Worm (Caenorhabditis elegans) whole organism, L2 larva: ENCODE measurements around the gene yif-1.

Experiments
- C34F6.9 ChIP-seq: fragments of 150-350 bp; optimal IDR thresholded peaks from 2 replicates; lab custom pipeline; 2014; ENCODE audit warnings: missing biosample characterization, missing genetic modification characterization
- F13H6.1 ChIP-seq: sonication (generic microtip); optimal IDR thresholded peaks from 2 replicates; lab custom pipeline; 2016; ENCODE audit warnings: missing genetic modification characterization, missing compliant biosample characterization
- R02D3.7 ChIP-seq: fragments of 150-350 bp; optimal IDR thresholded peaks from 2 replicates; lab custom pipeline; 2014; ENCODE audit warnings: missing biosample characterization, missing genetic modification characterization
- Y55F3AM.14 ChIP-seq: fragments of 200-800 bp; sonication (Bioruptor generic); optimal IDR thresholded peaks from 2 replicates; lab custom pipeline; 2018; ENCODE audit warnings: mild to moderate bottlenecking, missing genetic modification characterization, missing compliant biosample characterization
- alr-1 ChIP-seq: fragments of 150-350 bp; optimal IDR thresholded peaks from 2 replicates; lab custom pipeline; 2014; ENCODE audit warnings: missing biosample characterization, missing genetic modification characterization
- ama-1 ChIP-seq: fragments of 150-350 bp; optimal IDR thresholded peaks from 2 replicates; lab custom pipeline; 2018; ENCODE audit warnings: inconsistent platforms
- blmp-1 ChIP-seq: sonication (generic microtip); optimal IDR thresholded peaks from 2 replicates; lab custom pipeline; 2017; ENCODE audit warnings: missing genetic modification characterization, mild to moderate bottlenecking, missing compliant biosample characterization, antibody characterized with exemption, moderate library complexity; ENCODE audit not compliant: insufficient read depth
- ceh-16 ChIP-seq: fragments of 150-350 bp; optimal IDR thresholded peaks from 2 replicates; lab custom pipeline; 2014; ENCODE audit warnings: missing biosample characterization, missing genetic modification characterization
- crh-2 ChIP-seq: sonication (generic microtip); optimal IDR thresholded peaks from 2 replicates; lab custom pipeline; 2017; ENCODE audit warnings: missing biosample characterization, missing genetic modification characterization
- dmd-4 ChIP-seq: sonication (generic microtip); optimal IDR thresholded peaks from 2 replicates; lab custom pipeline; 2017; ENCODE audit warnings: missing biosample characterization, missing genetic modification characterization
- egl-27 ChIP-seq: sonication (generic microtip); optimal IDR thresholded peaks from 3 replicates; lab custom pipeline; 2017; ENCODE audit warnings: missing biosample characterization, missing genetic modification reagents, missing genetic modification characterization
- elt-1 ChIP-seq: fragments of 150-350 bp; optimal IDR thresholded peaks from 2 replicates; lab custom pipeline; 2014; ENCODE audit warnings: missing biosample characterization, missing genetic modification characterization
- fos-1 ChIP-seq: fragments of 150-350 bp; optimal IDR thresholded peaks from 2 replicates; lab custom pipeline; 2014; ENCODE audit warnings: missing biosample characterization, missing genetic modification characterization
- gmeb-1 ChIP-seq: fragments of 150-350 bp; optimal IDR thresholded peaks from 2 replicates; lab custom pipeline; 2014; ENCODE audit warnings: missing biosample characterization, missing genetic modification characterization
- lin-11 ChIP-seq: fragments of 150-350 bp; sonication (generic microtip); optimal IDR thresholded peaks from 2 replicates; lab custom pipeline; 2014; ENCODE audit warnings: missing biosample characterization, missing genetic modification characterization, inconsistent platforms, mixed read lengths
- lin-13 ChIP-seq: fragments of 150-350 bp; optimal IDR thresholded peaks from 2 replicates; lab custom pipeline; 2014; ENCODE audit warnings: missing biosample characterization, missing genetic modification reagents, missing genetic modification characterization
- lsy-2 ChIP-seq, 2 experiments: fragments of 150-350 bp in 1 of 2; sonication (generic microtip) in 1 of 2; optimal IDR thresholded peaks; 2 replicates each; lab custom pipeline; 2014 to 2017; ENCODE audit warnings: missing biosample characterization in 2 of 2, missing genetic modification characterization in 2 of 2
- mbf-1 ChIP-seq: sonication (generic microtip); optimal IDR thresholded peaks from 2 replicates; lab custom pipeline; 2017; ENCODE audit warnings: missing biosample characterization, missing genetic modification characterization
- mdl-1 ChIP-seq, 2 experiments: fragments of 150-350 bp in 1 of 2; sonication (generic microtip) in 1 of 2; optimal IDR thresholded peaks; 2 replicates each; lab custom pipeline; 2017; ENCODE audit warnings: missing biosample characterization in 2 of 2, missing genetic modification characterization in 2 of 2
- nhr-11 ChIP-seq: fragments of 150-350 bp; optimal IDR thresholded peaks from 2 replicates; lab custom pipeline; 2014; ENCODE audit warnings: missing biosample characterization, missing genetic modification characterization
- nhr-129 ChIP-seq: fragments of 150-350 bp; optimal IDR thresholded peaks from 2 replicates; lab custom pipeline; 2014; ENCODE audit warnings: missing biosample characterization, missing genetic modification characterization
- nhr-21 ChIP-seq: fragments of 150-350 bp; optimal IDR thresholded peaks from 2 replicates; lab custom pipeline; 2014; ENCODE audit warnings: missing biosample characterization, missing genetic modification characterization
- nhr-237 ChIP-seq: fragments of 150-350 bp; optimal IDR thresholded peaks from 2 replicates; lab custom pipeline; 2014; ENCODE audit warnings: missing biosample characterization, missing genetic modification characterization
- nhr-25 ChIP-seq: fragments of 150-350 bp; sonication (generic microtip); optimal IDR thresholded peaks from 3 replicates; lab custom pipeline; 2014; ENCODE audit warnings: missing biosample characterization, missing genetic modification characterization
- peb-1 ChIP-seq: fragments of 150-350 bp; optimal IDR thresholded peaks from 2 replicates; lab custom pipeline; 2014; ENCODE audit warnings: missing biosample characterization, missing genetic modification characterization
- sem-4 ChIP-seq: fragments of 150-350 bp; optimal IDR thresholded peaks from 2 replicates; lab custom pipeline; 2014; ENCODE audit warnings: missing biosample characterization, missing genetic modification reagents, missing genetic modification characterization
- skn-1 ChIP-seq: sonication (generic microtip); optimal IDR thresholded peaks from 2 replicates; lab custom pipeline; 2017; ENCODE audit warnings: missing biosample characterization, missing genetic modification characterization
- sma-3 ChIP-seq: sonication (generic microtip); optimal IDR thresholded peaks from 2 replicates; lab custom pipeline; 2016; ENCODE audit warnings: missing genetic modification reagents, missing genetic modification characterization, missing compliant biosample characterization
- sma-9 ChIP-seq, 2 experiments: fragments of 150-350 bp in 1 of 2; sonication (generic microtip) in 1 of 2; optimal IDR thresholded peaks; 2 replicates each; lab custom pipeline; 2014 to 2016; ENCODE audit warnings: missing genetic modification characterization in 2 of 2, mild to moderate bottlenecking in 1 of 2, missing biosample characterization in 1 of 2, missing compliant biosample characterization in 1 of 2, missing genetic modification reagents in 1 of 2, moderate library complexity in 1 of 2
- snpc-4 ChIP-seq: fragments of 150-350 bp; optimal IDR thresholded peaks from 2 replicates; lab custom pipeline; 2014; ENCODE audit warnings: missing biosample characterization, missing genetic modification characterization
- unc-55 ChIP-seq: fragments of 150-350 bp; sonication (generic microtip); optimal IDR thresholded peaks from 3 replicates; lab custom pipeline; 2014; ENCODE audit warnings: missing biosample characterization, missing genetic modification reagents, missing genetic modification characterization
- unc-62 ChIP-seq: fragments of 150-350 bp; optimal IDR thresholded peaks from 2 replicates; lab custom pipeline; 2014; ENCODE audit warnings: missing biosample characterization, missing genetic modification reagents, missing genetic modification characterization
- zag-1 ChIP-seq: fragments of 150-350 bp; optimal IDR thresholded peaks from 2 replicates; lab custom pipeline; 2014; ENCODE audit warnings: missing biosample characterization, missing genetic modification characterization

The yif-1 gene

ce11 chrV:10054872-10055271 is at the start of gene yif-1:
TSS of gene yif-1 (minus strand) at chrV:10054913.
- TF ChIP-seq ama-1 (no peak), lsy-2 (tag; optimal IDR thresholded peaks at IDR 0.05; lab: Kevin White, UChicago) (peak; percentile 14 to 90), R02D3.7 (tag; lab: Kevin White, UChicago) (no peak), sma-3 (GFP tag; lab: Kevin White, UChicago) (no peak), nhr-21 (no peak), F13H6.1 (tag; lab: Kevin White, UChicago) (no peak), ceh-16 (tag; lab: Kevin White, UChicago) (no peak), unc-55 (GFP tag; lab: Kevin White, UChicago) (peak; percentile 24), snpc-4 (tag; lab: Kevin White, UChicago) (no peak), C34F6.9 (peak; percentile 47)

ce11 chrV:10103811-10104210 is 49.1 kb upstream of the yif-1 start:
- TF ChIP-seq lin-13 (GFP tag; lab: Kevin White, UChicago): no peak
- peak; percentile 16 for TF ChIP-seq fos-1
- peak; percentile 62 for TF ChIP-seq nhr-129 (tag; lab: Kevin White, UChicago)

ce11 chrV:10101916-10102315 is 47.2 kb upstream of the yif-1 start, which contains the start of gene C08B6.14:
TSS of gene C08B6.14 (minus strand) at chrV:10102016.
- TF ChIP-seq nhr-25 (tag; lab: Kevin White, UChicago) (no peak), mbf-1 (tag; lab: Kevin White, UChicago) (no peak), snpc-4 (tag; lab: Kevin White, UChicago) (no peak)

ce11 chrV:10098429-10098828 is 43.7 kb upstream of the yif-1 start, which contains the start of gene ugt-47:
TSS of gene ugt-47 (minus strand) at chrV:10098597.
- TF ChIP-seq mbf-1 (tag; lab: Kevin White, UChicago): no peak
- TF ChIP-seq blmp-1 (tag; lab: Kevin White, UChicago): no peak
- no peak for TF ChIP-seq alr-1 (tag; lab: Kevin White, UChicago)
- no peak for TF ChIP-seq elt-1 (tag; lab: Kevin White, UChicago)
- TF ChIP-seq nhr-129 (tag; lab: Kevin White, UChicago): no peak
- no peak for TF ChIP-seq skn-1 (tag; lab: Kevin White, UChicago)
- TF ChIP-seq peb-1: no peak
- no peak for TF ChIP-seq dmd-4
- no peak for TF ChIP-seq sma-3 (GFP tag; lab: Kevin White, UChicago)
- no peak for TF ChIP-seq sem-4 (tag; lab: Kevin White, UChicago)
- TF ChIP-seq nhr-21: no peak
- no peak for TF ChIP-seq Y55F3AM.14 (GFP tag; lab: Kevin White, UChicago)
- no peak for TF ChIP-seq sma-9 (GFP tag; optimal IDR thresholded peaks at IDR 0.05; lab: Kevin White, UChicago)
- no peak for TF ChIP-seq sma-9 (tag; optimal IDR thresholded peaks at IDR 0.05; lab: Kevin White, UChicago)
- no peak for TF ChIP-seq egl-27 (tag; lab: Kevin White, UChicago)
- no peak for TF ChIP-seq ama-1
- TF ChIP-seq nhr-11 (tag; lab: Kevin White, UChicago): no peak
- TF ChIP-seq unc-55 (GFP tag; lab: Kevin White, UChicago): no peak
- no peak for TF ChIP-seq lin-11 (tag; lab: Kevin White, UChicago)
- TF ChIP-seq unc-62 (GFP tag; lab: Kevin White, UChicago): no peak
- TF ChIP-seq, all 48 proteins: peak for 0

ce11 chrV:10096932-10097331 is 42.2 kb upstream of the yif-1 start:
- TF ChIP-seq zag-1 (tag; lab: Kevin White, UChicago) (no peak), nhr-25 (tag; lab: Kevin White, UChicago) (no peak), gmeb-1 (tag; lab: Kevin White, UChicago) (peak; percentile 33), ama-1 (no peak), nhr-237 (tag; lab: Kevin White, UChicago) (no peak), fos-1 (peak; percentile 83), nhr-11 (tag; lab: Kevin White, UChicago) (no peak), blmp-1 (tag; lab: Kevin White, UChicago) (no peak), sma-3 (GFP tag; lab: Kevin White, UChicago) (no peak), mdl-1 (tag; optimal IDR thresholded peaks at IDR 0.05; lab: Kevin White, UChicago) (no peak), crh-2 (tag; lab: Kevin White, UChicago) (peak; percentile 32), skn-1 (tag; lab: Kevin White, UChicago) (no peak)
